Fruit fly (Drosophila melanogaster): ENCODE data around the gene glu.

Gene glu

DNA sequence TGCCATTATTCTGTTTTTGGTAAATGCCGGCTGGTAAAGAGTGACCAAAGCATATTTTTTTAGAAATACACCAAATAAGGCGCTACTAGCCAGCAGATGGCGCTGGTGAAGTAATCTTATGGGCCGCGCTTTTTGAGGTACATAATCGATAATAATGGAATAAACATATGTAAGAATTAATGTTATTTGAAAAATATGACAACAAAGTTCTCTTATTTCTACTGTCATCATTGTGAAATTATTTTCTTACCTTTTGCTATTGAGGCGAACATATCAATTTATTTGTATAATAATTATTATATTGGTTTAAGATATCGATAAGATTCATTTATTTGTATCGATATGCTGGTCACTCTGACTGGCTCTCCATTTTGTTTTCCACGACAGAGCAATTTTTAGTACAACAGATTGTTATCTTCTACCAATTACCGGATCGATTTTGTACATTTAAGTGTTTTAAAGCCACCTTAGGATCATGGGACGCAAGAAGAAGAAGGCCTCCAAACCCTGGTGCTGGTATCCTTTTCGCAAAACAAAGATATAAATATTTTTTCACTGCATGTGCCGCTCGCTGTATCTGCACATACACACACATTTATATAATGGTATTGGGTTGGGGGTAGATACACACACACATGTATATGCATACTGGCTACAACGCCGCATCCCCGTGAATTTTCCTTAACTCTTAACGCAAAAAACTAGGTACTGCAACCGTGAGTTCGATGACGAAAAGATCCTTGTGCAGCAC, 5.0 kb upstream of the glu start, which contains the start of the genes LSm7 and BuGZ:
TSS of gene LSm7 (minus strand) at position 46 of the 751 bp plus-strand sequence.
TSS of gene BuGZ (plus strand) at position 351 of the 751 bp plus-strand sequence.
- no peak for TF ChIP-seq br (GFP tag; optimal IDR thresholded peaks at IDR 0.05)

DNA sequence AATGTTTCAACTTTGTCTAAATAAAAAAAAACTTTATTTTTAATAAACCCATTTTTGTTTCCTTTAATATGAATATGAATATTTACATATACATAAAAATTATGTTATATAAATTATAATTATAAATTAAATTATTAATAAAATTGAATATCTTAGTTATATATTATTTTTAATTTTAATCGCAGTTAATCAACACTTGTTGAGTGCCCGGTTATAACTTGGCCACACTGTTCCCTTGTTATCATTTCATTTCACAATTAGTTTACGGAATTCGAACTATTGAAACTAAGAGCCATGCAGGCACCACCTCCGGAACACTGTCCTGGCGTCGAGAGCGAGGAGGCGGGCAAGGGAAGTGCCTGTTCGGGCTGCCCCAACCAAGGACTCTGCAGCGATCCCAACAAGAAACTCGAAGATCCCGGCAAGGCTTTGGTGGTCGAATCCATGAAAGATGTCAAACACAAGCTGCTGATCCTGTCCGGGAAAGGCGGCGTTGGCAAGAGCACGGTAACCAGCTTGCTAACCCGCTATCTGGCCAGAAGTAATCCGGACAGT, 5.8 kb downstream of the glu start, which contains the start of gene Nubp1:
TSS of gene Nubp1 (plus strand) at position 213 of the 555 bp plus-strand sequence.
- TF ChIP-seq Hr78 (GFP tag; optimal IDR thresholded peaks at IDR 0.05) (no peak), GATAd (GFP tag; optimal IDR thresholded peaks at IDR 0.05) (no peak), Vsx2 (GFP tag; optimal IDR thresholded peaks at IDR 0.05; ENCODE audit: partially characterized antibody) (no peak), h (GFP tag; optimal IDR thresholded peaks at IDR 0.05) (no peak), HLH106 (tag; optimal IDR thresholded peaks at IDR 0.05) (no peak), tai (GFP tag; optimal IDR thresholded peaks at IDR 0.05) (no peak), dl (GFP tag; optimal IDR thresholded peaks at IDR 0.05; ENCODE audit: insufficient read depth in 1 of 2, partially characterized antibody in 2 of 2) (no peak), CrebA (GFP tag; optimal IDR thresholded peaks at IDR 0.05; ENCODE audit: borderline replicate concordance) (no peak), Sp1 (GFP tag; optimal IDR thresholded peaks at IDR 0.05) (no peak)

DNA sequence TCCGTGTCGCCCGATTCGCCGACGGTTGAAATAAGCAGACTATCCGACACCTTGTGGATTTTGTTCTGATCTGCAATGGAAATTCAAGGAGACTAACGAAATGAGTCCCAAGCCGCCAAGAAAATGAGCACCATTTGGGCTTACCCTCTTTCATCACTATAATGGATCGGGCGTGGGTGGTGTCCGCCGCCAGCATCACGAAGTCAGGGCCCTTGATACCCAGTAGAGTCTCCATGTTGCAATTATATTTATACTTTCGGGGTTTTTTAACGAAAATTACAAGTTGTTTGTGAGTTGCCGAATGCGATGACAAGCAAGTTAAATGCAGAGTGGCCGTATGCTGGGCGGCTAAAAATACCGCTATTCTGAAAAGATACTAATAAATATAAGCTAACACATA, 6.4 kb downstream of the glu start, which contains the start of gene Prosbeta4:
TSS of gene Prosbeta4 (minus strand) at position 335 of the 400 bp plus-strand sequence.
- TF ChIP-seq dmrt93B (GFP tag; optimal IDR thresholded peaks at IDR 0.05) = no peak
- TF ChIP-seq woc (GFP tag; optimal IDR thresholded peaks at IDR 0.05) = no peak
- TF ChIP-seq Dfd (GFP tag; optimal IDR thresholded peaks at IDR 0.05) = no peak
- TF ChIP-seq h (GFP tag; optimal IDR thresholded peaks at IDR 0.05) = no peak
- no peak for TF ChIP-seq Myc (optimal IDR thresholded peaks at IDR 0.05)
- TF ChIP-seq CG9705 (GFP tag; optimal IDR thresholded peaks at IDR 0.05) = no peak
- TF ChIP-seq Rel (GFP tag; optimal IDR thresholded peaks at IDR 0.05) = no peak
- TF ChIP-seq Rel (tag; optimal IDR thresholded peaks at IDR 0.05) = no peak
- no peak for TF ChIP-seq jim (GFP tag; optimal IDR thresholded peaks at IDR 0.05)
- TF ChIP-seq dsf (GFP tag; optimal IDR thresholded peaks at IDR 0.05; ENCODE audit: borderline replicate concordance) = no peak
- TF ChIP-seq Dif (GFP tag; optimal IDR thresholded peaks at IDR 0.05; ENCODE audit: partially characterized antibody) = no peak
- no peak for TF ChIP-seq dl (GFP tag; optimal IDR thresholded peaks at IDR 0.05; ENCODE audit: insufficient read depth in 1 of 2, partially characterized antibody in 2 of 2)
- no peak for TF ChIP-seq lola (GFP tag; optimal IDR thresholded peaks at IDR 0.05)
- TF ChIP-seq Abd-B (GFP tag; optimal IDR thresholded peaks at IDR 0.05) = no peak
- no peak for TF ChIP-seq usp (GFP tag; optimal IDR thresholded peaks at IDR 0.05)

DNA sequence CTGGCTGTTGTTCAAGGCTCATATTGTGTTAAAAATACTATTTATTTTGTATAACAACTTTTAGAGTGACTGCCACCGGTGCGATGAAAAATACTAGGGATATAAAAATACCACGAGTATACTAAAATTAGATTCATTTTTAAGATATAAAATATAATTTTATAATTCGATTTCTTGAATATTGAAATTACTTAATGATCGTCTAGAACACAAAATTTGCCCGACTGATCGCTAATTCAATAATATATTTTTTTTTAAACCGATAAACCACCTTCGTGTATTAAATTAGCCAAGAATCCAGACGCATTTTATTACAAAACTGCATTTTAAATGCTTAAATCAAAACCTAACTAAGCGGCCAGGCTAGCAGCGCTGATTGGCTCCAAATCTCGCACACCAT, 7.2 kb downstream of the glu start, which contains the start of gene CG17996:
TSS of gene CG17996 (minus strand) at position 101 of the 400 bp plus-strand sequence.
- TF ChIP-seq Jra (GFP tag; optimal IDR thresholded peaks at IDR 0.05) = no peak
- no peak for TF ChIP-seq tai (GFP tag; optimal IDR thresholded peaks at IDR 0.05)
- TF ChIP-seq Dif (GFP tag; optimal IDR thresholded peaks at IDR 0.05; ENCODE audit: partially characterized antibody) = no peak
- no peak for TF ChIP-seq lola (GFP tag; optimal IDR thresholded peaks at IDR 0.05)
- TF ChIP-seq dl (GFP tag; optimal IDR thresholded peaks at IDR 0.05; ENCODE audit: insufficient read depth in 1 of 2, partially characterized antibody in 2 of 2) = no peak
- TF ChIP-seq Rel (GFP tag; optimal IDR thresholded peaks at IDR 0.05) = no peak
- no peak for TF ChIP-seq Rel (tag; optimal IDR thresholded peaks at IDR 0.05)
- TF ChIP-seq N (GFP tag; optimal IDR thresholded peaks at IDR 0.05) = no peak
- no peak for TF ChIP-seq usp (GFP tag; optimal IDR thresholded peaks at IDR 0.05)
- no peak for TF ChIP-seq CrebA (GFP tag; optimal IDR thresholded peaks at IDR 0.05; ENCODE audit: borderline replicate concordance)
- no peak for TF ChIP-seq foxo (GFP tag; optimal IDR thresholded peaks at IDR 0.05)
- TF ChIP-seq Hr83 (GFP tag; optimal IDR thresholded peaks at IDR 0.05; ENCODE audit: poor library complexity, severe bottlenecking) = no peak
- TF ChIP-seq ey (GFP tag; optimal IDR thresholded peaks at IDR 0.05) = no peak
- no peak for TF ChIP-seq dsf (GFP tag; optimal IDR thresholded peaks at IDR 0.05; ENCODE audit: borderline replicate concordance)
- no peak for TF ChIP-seq rgr (GFP tag; optimal IDR thresholded peaks at IDR 0.05)
- no peak for TF ChIP-seq pan (optimal IDR thresholded peaks at IDR 0.05)

DNA sequence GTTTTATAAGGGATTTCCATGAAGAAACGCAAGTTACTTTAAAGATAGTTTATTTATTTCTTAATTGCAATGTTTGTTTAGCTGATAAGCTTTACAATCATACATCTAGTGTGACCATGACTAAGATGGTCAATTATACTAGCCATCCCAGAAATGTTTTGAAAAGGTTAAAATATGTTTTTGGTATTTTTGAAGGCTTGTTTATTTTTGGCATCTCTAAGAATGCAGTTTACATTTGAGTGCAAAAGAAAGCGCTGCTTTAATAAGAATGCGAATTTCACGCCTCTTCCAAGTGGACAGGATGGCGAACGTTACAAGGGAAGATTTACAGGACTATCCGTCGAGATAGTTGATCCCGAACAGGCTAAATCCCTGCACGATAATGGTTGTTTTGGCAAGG, 8.6 kb downstream of the glu start, which contains the start of gene Tsen2:
TSS of gene Tsen2 (plus strand) at position 222 of the 400 bp plus-strand sequence.
- TF ChIP-seq Hr78 (GFP tag; optimal IDR thresholded peaks at IDR 0.05) (no peak), Rel (GFP tag; optimal IDR thresholded peaks at IDR 0.05) (no peak), Rel (tag; optimal IDR thresholded peaks at IDR 0.05) (no peak), Jra (GFP tag; optimal IDR thresholded peaks at IDR 0.05) (no peak), OdsH (GFP tag; optimal IDR thresholded peaks at IDR 0.05) (no peak), lola (GFP tag; optimal IDR thresholded peaks at IDR 0.05) (no peak), CG32264 (GFP tag; optimal IDR thresholded peaks at IDR 0.05) (no peak), N (GFP tag; optimal IDR thresholded peaks at IDR 0.05) (no peak), psq (GFP tag; optimal IDR thresholded peaks at IDR 0.05) (no peak), Vsx2 (GFP tag; optimal IDR thresholded peaks at IDR 0.05; ENCODE audit: partially characterized antibody) (no peak), usp (GFP tag; optimal IDR thresholded peaks at IDR 0.05) (no peak), HLH106 (tag; optimal IDR thresholded peaks at IDR 0.05) (no peak), pan (optimal IDR thresholded peaks at IDR 0.05) (no peak), Sp1 (GFP tag; optimal IDR thresholded peaks at IDR 0.05) (no peak), dmrt93B (GFP tag; optimal IDR thresholded peaks at IDR 0.05) (no peak), dl (GFP tag; optimal IDR thresholded peaks at IDR 0.05; ENCODE audit: insufficient read depth in 1 of 2, partially characterized antibody in 2 of 2) (no peak), jim (GFP tag; optimal IDR thresholded peaks at IDR 0.05) (no peak), Dif (GFP tag; optimal IDR thresholded peaks at IDR 0.05; ENCODE audit: partially characterized antibody) (no peak)
